Worm (Caenorhabditis elegans) whole organism, mixed stage, embryonic: ENCODE results near the gene ugt-60.

Source experiments
- mab-5 ChIP-seq: fragments of 150-350 bp; optimal IDR thresholded peaks from 2 replicates; lab custom pipeline; 2014; ENCODE audit warnings: missing biosample characterization, missing genetic modification characterization
- nhr-12 ChIP-seq: fragments of 150-350 bp; optimal IDR thresholded peaks from 2 replicates; lab custom pipeline; 2014; ENCODE audit warnings: missing biosample characterization, missing genetic modification characterization
- ztf-11 ChIP-seq: fragments of 150-350 bp; optimal IDR thresholded peaks from 2 replicates; lab custom pipeline; 2014; ENCODE audit warnings: missing biosample characterization, missing genetic modification characterization

- TF ChIP-seq mab-5 (no peak), nhr-12 (tag; lab: Kevin White, UChicago) (no peak), ztf-11 (tag; lab: Kevin White, UChicago) (no peak)
Measured at ce11 chrIII:9720191-9720590, 41.3 kb upstream of the ugt-60 start, which contains the start of gene ncx-7.
